Worm (Caenorhabditis elegans): ENCODE measurements around the gene nhr-57.

The nhr-57 gene

DNA sequence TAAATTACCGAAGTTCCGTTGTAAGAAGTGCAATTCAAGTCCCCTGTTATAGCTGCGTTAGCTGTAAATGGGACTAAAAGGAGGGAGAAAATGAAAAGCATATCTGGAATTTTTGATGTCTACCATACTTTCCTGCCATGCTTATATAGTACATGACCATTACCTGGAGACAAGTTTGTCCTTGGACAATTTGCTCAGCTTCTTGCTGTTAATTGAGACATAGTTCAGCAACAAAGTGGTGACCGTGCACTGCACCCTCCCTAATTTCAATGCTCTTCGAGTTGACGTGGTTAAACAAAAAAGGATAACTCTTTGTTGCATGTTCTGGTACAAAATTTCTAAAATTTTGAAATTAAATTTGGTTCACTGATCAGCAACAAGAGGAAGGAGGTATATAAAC is 4.3 kb upstream of the nhr-57 start, which contains the start of gene T05B4.13:
Gene T05B4.13 (minus strand): TSS at position 101 of the 400 bp plus-strand sequence.
- TF ChIP-seq W03F9.2 (tag; optimal IDR thresholded peaks at IDR 0.05) = no peak
- TF ChIP-seq dao-5 (tag; optimal IDR thresholded peaks at IDR 0.05) = no peak
- TF ChIP-seq him-1 (tag; optimal IDR thresholded peaks at IDR 0.05) = no peak

DNA sequence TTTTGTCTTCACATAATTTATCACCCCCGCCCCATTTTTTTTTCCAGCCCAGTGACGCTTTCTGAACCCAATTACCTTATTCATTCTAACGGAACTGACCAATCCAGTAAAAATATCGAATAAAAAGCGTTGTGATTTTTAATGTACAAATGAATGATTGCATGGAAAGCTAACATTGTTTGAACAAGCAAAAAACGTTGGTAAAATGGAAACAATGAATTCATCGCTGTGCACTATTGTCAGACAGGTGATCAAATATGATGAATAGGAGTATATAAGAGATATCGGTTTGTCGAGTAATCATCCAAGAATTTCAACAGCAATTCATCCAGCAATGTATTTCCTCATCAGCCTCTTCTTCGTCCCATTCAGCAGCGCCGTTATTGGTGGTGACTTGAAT is 2.1 kb upstream of the nhr-57 start, which contains the start of gene phat-4:
Gene phat-4 (plus strand): TSS at position 301 of the 400 bp plus-strand sequence.
- TF ChIP-seq dao-5 (tag; optimal IDR thresholded peaks at IDR 0.05) (no peak), him-1 (tag; optimal IDR thresholded peaks at IDR 0.05) (no peak)

- TF ChIP-seq dao-5 (tag; optimal IDR thresholded peaks at IDR 0.05) = no peak
- TF ChIP-seq him-1 (tag; optimal IDR thresholded peaks at IDR 0.05) = no peak
These were observed 3.0 kb downstream of the nhr-57 start, which contains the start of gene lgc-1 for ce11 chrV:4134728-4135127. lgc-1 (plus strand) TSS chrV:4135028.

ce11 chrV:4138688-4139087 is 7.0 kb downstream of the nhr-57 start, which contains the start of gene lgc-29:
lgc-29 (plus strand) TSS chrV:4138988.
- TF ChIP-seq him-1 (tag; optimal IDR thresholded peaks at IDR 0.05) (no peak), W03F9.2 (tag; optimal IDR thresholded peaks at IDR 0.05) (no peak), dao-5 (tag; optimal IDR thresholded peaks at IDR 0.05) (no peak)

DNA sequence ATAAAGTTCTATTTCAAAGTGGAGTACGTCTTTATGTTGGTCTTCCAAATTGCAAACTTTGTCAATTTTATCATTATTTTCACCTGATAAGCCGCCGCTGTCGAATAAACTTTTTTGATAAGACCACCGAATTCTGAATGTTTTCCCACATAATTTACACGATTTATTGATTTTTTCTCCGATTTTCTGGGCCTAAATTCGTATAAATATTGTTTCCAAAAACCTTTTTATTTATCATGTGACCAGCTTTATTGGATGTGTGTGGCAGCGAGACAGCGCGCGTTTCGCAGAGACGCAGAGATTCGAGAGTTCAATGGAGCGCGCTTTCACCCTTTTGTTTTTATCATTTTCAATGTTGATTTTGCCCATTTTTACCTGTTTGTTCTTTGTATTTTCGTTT is 11.3 kb downstream of the nhr-57 start:
- TF ChIP-seq him-1 (tag; optimal IDR thresholded peaks at IDR 0.05) (no peak), W03F9.2 (tag; optimal IDR thresholded peaks at IDR 0.05) (peak; percentile 66), dao-5 (tag; optimal IDR thresholded peaks at IDR 0.05) (no peak)

DNA sequence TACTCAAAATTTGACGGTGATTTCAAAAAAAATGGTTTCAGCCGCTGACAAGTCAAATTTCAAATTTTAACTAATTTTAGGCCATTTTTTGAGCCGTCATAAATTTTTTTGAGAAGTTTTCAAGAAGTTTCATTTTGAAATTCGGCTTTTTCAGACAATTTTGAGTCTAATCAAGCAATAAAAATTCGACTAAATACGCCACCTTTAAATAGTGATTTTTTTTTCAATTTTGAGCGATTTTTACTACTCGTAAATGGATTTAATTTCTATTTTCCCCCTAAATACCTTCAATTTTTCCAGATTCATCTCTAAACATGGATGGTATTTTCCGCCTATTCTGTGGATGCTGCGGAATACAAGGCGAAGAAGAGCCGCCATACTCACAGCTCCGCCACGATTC is 12.5 kb downstream of the nhr-57 start, which contains the start of gene Y45G5AL.1:
Gene Y45G5AL.1 (plus strand): TSS at position 301 of the 400 bp plus-strand sequence.
- no peak for TF ChIP-seq W03F9.2 (tag; optimal IDR thresholded peaks at IDR 0.05)

ce11 chrV:4151400-4151799 is 19.7 kb downstream of the nhr-57 start:
- TF ChIP-seq dao-5 (tag; optimal IDR thresholded peaks at IDR 0.05) = no peak
- no peak for TF ChIP-seq W03F9.2 (tag; optimal IDR thresholded peaks at IDR 0.05)
- TF ChIP-seq him-1 (tag; optimal IDR thresholded peaks at IDR 0.05) = no peak

DNA sequence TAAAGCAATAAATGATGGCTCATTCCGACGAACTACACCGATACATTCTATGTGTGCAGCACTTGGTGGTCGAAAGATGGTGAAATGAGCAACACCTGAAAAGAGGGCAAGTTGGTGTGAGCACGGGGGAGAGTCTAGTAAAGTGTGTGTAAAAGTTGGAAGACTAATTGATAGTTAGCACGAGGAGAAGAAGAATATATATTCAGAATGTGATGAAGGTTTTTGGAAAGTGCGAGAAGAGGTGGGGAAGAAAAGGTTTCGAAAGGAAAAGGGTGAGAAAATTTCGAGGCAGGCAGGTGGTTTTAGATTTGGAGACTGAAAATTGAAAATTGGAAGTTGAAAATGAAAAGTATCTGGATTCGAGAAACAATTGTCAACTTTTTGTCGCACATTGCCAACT is 20.5 kb downstream of the nhr-57 start, which contains the start of gene Y45G5AM.6:
Gene Y45G5AM.6 (minus strand): TSS at position 101 of the 400 bp plus-strand sequence.
- TF ChIP-seq W03F9.2 (tag; optimal IDR thresholded peaks at IDR 0.05) (no peak), him-1 (tag; optimal IDR thresholded peaks at IDR 0.05) (no peak), dao-5 (tag; optimal IDR thresholded peaks at IDR 0.05) (no peak)

ce11 chrV:4157291-4157690 is 25.6 kb downstream of the nhr-57 start:
- TF ChIP-seq W03F9.2 (tag; optimal IDR thresholded peaks at IDR 0.05) = no peak
- TF ChIP-seq him-1 (tag; optimal IDR thresholded peaks at IDR 0.05) = no peak
- no peak for TF ChIP-seq dao-5 (tag; optimal IDR thresholded peaks at IDR 0.05)

ce11 chrV:4160086-4160485 is 28.4 kb downstream of the nhr-57 start, which contains the start of gene Y45G5AM.5:
Y45G5AM.5 (plus strand) TSS chrV:4160386.
- TF ChIP-seq dao-5 (tag; optimal IDR thresholded peaks at IDR 0.05) (no peak), him-1 (tag; optimal IDR thresholded peaks at IDR 0.05) (no peak), W03F9.2 (tag; optimal IDR thresholded peaks at IDR 0.05) (no peak)

DNA sequence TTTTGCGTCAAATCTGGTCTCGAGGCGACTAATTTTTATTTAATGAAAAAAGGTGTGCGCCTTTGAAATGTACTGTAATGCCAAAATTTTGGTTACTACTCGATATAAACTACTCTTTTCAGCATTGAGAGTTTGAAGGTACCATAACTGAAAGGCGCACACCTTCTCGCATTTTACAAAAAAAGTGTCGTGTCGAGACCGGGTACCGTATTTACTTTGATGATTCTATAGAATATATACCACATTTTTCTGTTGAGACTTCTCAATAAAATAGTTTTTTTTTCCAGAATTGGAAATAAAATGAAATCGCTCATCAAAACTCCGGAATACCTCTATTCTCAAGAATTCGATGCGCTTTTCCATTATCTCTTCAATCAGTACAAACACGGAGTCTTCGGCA is 31.2 kb downstream of the nhr-57 start, which contains the start of gene Y45G5AM.4:
Gene Y45G5AM.4 (plus strand): TSS at position 301 of the 400 bp plus-strand sequence.
- TF ChIP-seq W03F9.2 (tag; optimal IDR thresholded peaks at IDR 0.05) (no peak), him-1 (tag; optimal IDR thresholded peaks at IDR 0.05) (no peak), dao-5 (tag; optimal IDR thresholded peaks at IDR 0.05) (no peak)

DNA sequence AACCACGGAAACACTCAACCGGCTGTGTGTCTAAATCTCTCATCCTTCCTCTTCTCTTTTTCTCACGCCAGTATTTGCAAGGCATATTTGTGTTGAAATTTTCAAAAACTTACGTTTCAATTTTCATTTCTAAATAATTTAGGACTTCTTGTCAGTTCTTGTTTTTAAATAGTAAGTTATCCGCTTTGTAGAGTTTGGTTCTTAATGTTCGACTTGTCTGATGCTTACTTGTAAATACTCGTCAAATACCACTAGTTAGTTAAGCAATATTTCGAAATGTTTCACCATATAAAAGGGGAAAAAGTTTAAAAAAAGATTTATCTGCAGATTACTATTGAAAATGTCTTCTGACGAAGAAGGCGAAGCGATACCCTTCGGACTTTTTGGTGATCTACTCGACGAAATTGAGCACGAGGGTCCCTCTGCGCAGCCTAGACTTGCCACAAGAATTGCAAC is 32.8 kb downstream of the nhr-57 start, which contains the start of gene Y45G5AM.3:
Gene Y45G5AM.3 (plus strand): TSS at position 51 of the 456 bp plus-strand sequence.
- TF ChIP-seq him-1 (tag; optimal IDR thresholded peaks at IDR 0.05) = no peak

DNA sequence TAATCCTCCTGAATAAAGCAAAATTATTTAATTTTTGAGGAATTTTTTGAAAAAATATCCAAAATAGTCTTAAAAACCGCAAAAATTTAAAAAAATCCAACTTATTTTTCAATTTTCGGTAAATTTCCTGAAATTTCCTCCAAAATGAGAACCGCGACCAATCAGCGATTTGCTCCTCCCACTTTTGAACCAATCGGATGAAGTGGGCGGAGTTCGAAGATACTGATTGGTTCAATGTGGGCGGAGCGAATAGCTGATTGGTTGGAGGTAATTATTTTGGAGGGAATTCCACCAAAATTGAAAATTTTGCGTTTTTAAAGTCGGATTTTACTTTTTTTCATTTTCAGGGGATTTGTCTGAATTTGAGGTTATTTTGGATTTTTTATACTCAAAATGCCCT is 36.4 kb downstream of the nhr-57 start:
- TF ChIP-seq him-1 (tag; optimal IDR thresholded peaks at IDR 0.05) (no peak), dao-5 (tag; optimal IDR thresholded peaks at IDR 0.05) (no peak), W03F9.2 (tag; optimal IDR thresholded peaks at IDR 0.05) (no peak)

ce11 chrV:4169658-4170057 is 38.0 kb downstream of the nhr-57 start:
- no peak for TF ChIP-seq him-1 (tag; optimal IDR thresholded peaks at IDR 0.05)
- TF ChIP-seq W03F9.2 (tag; optimal IDR thresholded peaks at IDR 0.05) = no peak
- no peak for TF ChIP-seq dao-5 (tag; optimal IDR thresholded peaks at IDR 0.05)

DNA sequence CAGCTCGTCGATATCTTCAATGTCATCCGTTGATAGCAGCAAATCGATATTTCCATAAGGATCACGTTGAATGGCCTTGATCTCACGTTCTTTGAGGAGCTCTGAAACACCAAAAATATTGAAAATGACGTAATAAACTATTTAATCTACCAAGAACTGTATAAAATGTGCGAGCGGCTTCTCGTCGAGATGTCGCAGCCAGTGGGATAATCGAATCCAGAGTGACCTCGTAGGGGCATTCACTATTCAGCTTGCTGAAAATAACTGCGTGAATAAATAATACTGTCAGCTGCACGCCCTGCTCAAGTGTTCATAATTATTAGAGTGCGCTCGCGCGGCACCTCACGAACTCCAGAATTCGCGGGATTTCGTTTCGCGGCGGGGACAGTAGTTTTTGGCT is 38.4 kb downstream of the nhr-57 start, which contains the start of gene Y45G5AM.7:
Gene Y45G5AM.7 (minus strand): TSS at position 101 of the 400 bp plus-strand sequence.
- no peak for TF ChIP-seq him-1 (tag; optimal IDR thresholded peaks at IDR 0.05)
